Worm (Caenorhabditis elegans) whole organism, mixed stage, embryonic: ENCODE results near the gene K10C2.14.

Source experiments
- M03D4.4 ChIP-seq: sonication (generic microtip); optimal IDR thresholded peaks from 2 replicates; lab custom pipeline; 2017; ENCODE audit warnings: mild to moderate bottlenecking, missing genetic modification characterization, missing compliant biosample characterization
- bed-3 ChIP-seq: fragments of 200-800 bp; sonication (Bioruptor generic); optimal IDR thresholded peaks from 3 replicates; lab custom pipeline; 2018; ENCODE audit warnings: mild to moderate bottlenecking, missing genetic modification characterization, moderate library complexity, missing compliant biosample characterization
- blmp-1 ChIP-seq: fragments of 150-350 bp; optimal IDR thresholded peaks from 2 replicates; lab custom pipeline; 2014; ENCODE audit warnings: missing biosample characterization, missing genetic modification characterization
- ceh-43 ChIP-seq: fragments of 200-800 bp; sonication (Bioruptor generic); optimal IDR thresholded peaks from 2 replicates; lab custom pipeline; 2018; ENCODE audit warnings: mild to moderate bottlenecking, missing genetic modification characterization, moderate library complexity, missing compliant biosample characterization
- ceh-83 ChIP-seq: fragments of 200-800 bp; sonication (Bioruptor generic); optimal IDR thresholded peaks from 2 replicates; lab custom pipeline; 2018; ENCODE audit warnings: mild to moderate bottlenecking, missing genetic modification characterization, missing compliant biosample characterization
- ces-1 ChIP-seq: fragments of 150-350 bp; optimal IDR thresholded peaks from 2 replicates; lab custom pipeline; 2014; ENCODE audit warnings: missing biosample characterization, missing genetic modification reagents, missing genetic modification characterization
- cnd-1 ChIP-seq: fragments of 200-800 bp; sonication (Bioruptor generic); optimal IDR thresholded peaks from 2 replicates; lab custom pipeline; 2018; ENCODE audit warnings: mild to moderate bottlenecking, missing genetic modification characterization, missing compliant biosample characterization
- drap-1 ChIP-seq: fragments of 200-800 bp; sonication (Bioruptor generic); optimal IDR thresholded peaks from 3 replicates; lab custom pipeline; 2018; ENCODE audit warnings: mild to moderate bottlenecking, missing genetic modification characterization, missing compliant biosample characterization
- flh-1 ChIP-seq: fragments of 200-800 bp; sonication (Bioruptor generic); optimal IDR thresholded peaks from 2 replicates; lab custom pipeline; 2018; ENCODE audit warnings: mild to moderate bottlenecking, missing genetic modification characterization, moderate library complexity, missing compliant biosample characterization
- ham-2 ChIP-seq: fragments of 200-800 bp; sonication (Bioruptor generic); optimal IDR thresholded peaks from 2 replicates; lab custom pipeline; 2018; ENCODE audit warnings: mild to moderate bottlenecking, missing genetic modification characterization, missing compliant biosample characterization
- hlh-1 ChIP-seq: fragments of 150-350 bp; optimal IDR thresholded peaks from 2 replicates; lab custom pipeline; 2014; ENCODE audit warnings: missing biosample characterization, missing genetic modification reagents, missing genetic modification characterization
- lin-13 ChIP-seq: fragments of 150-350 bp; optimal IDR thresholded peaks from 2 replicates; lab custom pipeline; 2014; ENCODE audit warnings: missing biosample characterization, missing genetic modification characterization
- lin-32 ChIP-seq: fragments of 200-800 bp; sonication (Bioruptor generic); optimal IDR thresholded peaks from 2 replicates; lab custom pipeline; 2018; ENCODE audit warnings: mild to moderate bottlenecking, missing genetic modification characterization, missing compliant biosample characterization
- lsy-2 ChIP-seq: fragments of 150-350 bp; optimal IDR thresholded peaks from 2 replicates; lab custom pipeline; 2014; ENCODE audit warnings: missing biosample characterization, missing genetic modification characterization
- mab-5 ChIP-seq: fragments of 150-350 bp; optimal IDR thresholded peaks from 2 replicates; lab custom pipeline; 2014; ENCODE audit warnings: missing biosample characterization, missing genetic modification characterization
- mep-1 ChIP-seq: fragments of 150-350 bp; optimal IDR thresholded peaks from 2 replicates; lab custom pipeline; 2017; ENCODE audit warnings: missing biosample characterization, missing genetic modification reagents, missing genetic modification characterization, inconsistent platforms
- mls-2 ChIP-seq: sonication (generic microtip); optimal IDR thresholded peaks from 2 replicates; lab custom pipeline; 2016; ENCODE audit warnings: mild to moderate bottlenecking, missing genetic modification characterization, moderate library complexity, missing compliant biosample characterization
- nhr-2 ChIP-seq: fragments of 150-350 bp; optimal IDR thresholded peaks from 2 replicates; lab custom pipeline; 2014; ENCODE audit warnings: missing biosample characterization, missing genetic modification characterization
- nhr-237 ChIP-seq: fragments of 150-350 bp; optimal IDR thresholded peaks from 2 replicates; lab custom pipeline; 2014; ENCODE audit warnings: missing biosample characterization, missing genetic modification characterization
- nhr-28 ChIP-seq: fragments of 150-350 bp; optimal IDR thresholded peaks from 2 replicates; lab custom pipeline; 2014; ENCODE audit warnings: missing biosample characterization, missing genetic modification characterization
- pha-4 ChIP-seq: fragments of 150-350 bp; optimal IDR thresholded peaks from 2 replicates; lab custom pipeline; 2018; ENCODE audit warnings: missing biosample characterization, missing genetic modification reagents, missing genetic modification characterization
- sem-2 ChIP-seq: fragments of 200-800 bp; sonication (Bioruptor generic); optimal IDR thresholded peaks from 2 replicates; lab custom pipeline; 2018; ENCODE audit warnings: mild to moderate bottlenecking, missing genetic modification characterization, missing compliant biosample characterization
- snpc-4 ChIP-seq: fragments of 150-350 bp; optimal IDR thresholded peaks from 2 replicates; lab custom pipeline; 2014; ENCODE audit warnings: missing biosample characterization, missing genetic modification characterization
- sptf-1 ChIP-seq: sonication (generic microtip); optimal IDR thresholded peaks from 2 replicates; lab custom pipeline; 2017; ENCODE audit warnings: mild to moderate bottlenecking, missing genetic modification characterization, moderate library complexity, missing compliant biosample characterization
- tbx-8 ChIP-seq: fragments of 200-800 bp; sonication (Bioruptor generic); optimal IDR thresholded peaks from 2 replicates; lab custom pipeline; 2018; ENCODE audit warnings: mild to moderate bottlenecking, missing genetic modification characterization, moderate library complexity, missing compliant biosample characterization
- unc-120 ChIP-seq: sonication (generic microtip); optimal IDR thresholded peaks from 2 replicates; lab custom pipeline; 2017; ENCODE audit warnings: missing genetic modification characterization, missing compliant biosample characterization; ENCODE audit not compliant: poor library complexity, severe bottlenecking
- unc-39 ChIP-seq: fragments of 150-350 bp; optimal IDR thresholded peaks from 2 replicates; lab custom pipeline; 2014; ENCODE audit warnings: missing biosample characterization, missing genetic modification characterization
- zip-8 ChIP-seq: fragments of 150-350 bp; optimal IDR thresholded peaks from 2 replicates; lab custom pipeline; 2014; ENCODE audit warnings: missing biosample characterization, missing genetic modification characterization
- ztf-11 ChIP-seq: fragments of 150-350 bp; optimal IDR thresholded peaks from 2 replicates; lab custom pipeline; 2014; ENCODE audit warnings: missing biosample characterization, missing genetic modification characterization

The K10C2.14 gene

ce11 chrX:6440464-6440863 lies at the start of gene K10C2.14:
TSS of gene K10C2.14 (minus strand) at chrX:6440564.
- TF ChIP-seq lin-13 (tag; lab: Kevin White, UChicago) (no peak), ceh-43 (GFP tag; lab: Kevin White, UChicago) (no peak), ceh-83 (no peak), zip-8 (tag; lab: Kevin White, UChicago) (no peak), cnd-1 (no peak), mls-2 (tag; lab: Kevin White, UChicago) (no peak), sem-2 (GFP tag; lab: Kevin White, UChicago) (no peak), mab-5 (tag; lab: Kevin White, UChicago) (no peak), ces-1 (GFP tag; lab: Kevin White, UChicago) (no peak), ham-2 (no peak), blmp-1 (tag; lab: Kevin White, UChicago) (no peak), unc-120 (tag; lab: Kevin White, UChicago) (no peak), lin-32 (GFP tag; lab: Kevin White, UChicago) (no peak), nhr-237 (no peak), nhr-28 (tag; lab: Kevin White, UChicago) (no peak)

- TF ChIP-seq sem-2 (GFP tag; lab: Kevin White, UChicago) (no peak), nhr-2 (tag; lab: Kevin White, UChicago) (no peak), cnd-1 (no peak), mep-1 (tag; lab: Kevin White, UChicago) (no peak), hlh-1 (no peak), mab-5 (tag; lab: Kevin White, UChicago) (no peak), tbx-8 (no peak), ham-2 (no peak), ceh-83 (no peak), lsy-2 (tag; lab: Kevin White, UChicago) (no peak), mls-2 (tag; lab: Kevin White, UChicago) (no peak), bed-3 (no peak)
- TF ChIP-seq, all 35 proteins: peak for 0
These were observed 44.4 kb upstream of the K10C2.14 start, which contains the start of gene gar-1 for ce11 chrX:6484780-6485179. TSS of gene gar-1 (minus strand) at chrX:6484880.

ce11 chrX:6476540-6476939 lies 36.2 kb upstream of the K10C2.14 start, which contains the start of gene C15B12.1:
TSS of gene C15B12.1 (plus strand) at chrX:6476810.
- TF ChIP-seq lin-32 (GFP tag; lab: Kevin White, UChicago) (no peak), mls-2 (tag; lab: Kevin White, UChicago) (no peak), flh-1 (GFP tag; lab: Kevin White, UChicago) (no peak), unc-120 (tag; lab: Kevin White, UChicago) (no peak), bed-3 (no peak), ceh-43 (GFP tag; lab: Kevin White, UChicago) (no peak), lsy-2 (tag; lab: Kevin White, UChicago) (no peak)

ce11 chrX:6473698-6474314 lies 33.4 kb upstream of the K10C2.14 start, which contains the start of the genes C15B12.4 and C15B12.8:
TSS of gene C15B12.4 (minus strand) at chrX:6473748.
TSS of gene C15B12.8 (plus strand) at chrX:6474264.
- TF ChIP-seq M03D4.4 (no peak), ztf-11 (no peak), ces-1 (GFP tag; lab: Kevin White, UChicago) (no peak), blmp-1 (tag; lab: Kevin White, UChicago) (no peak), drap-1 (GFP tag; lab: Kevin White, UChicago) (no peak), snpc-4 (tag; lab: Kevin White, UChicago) (no peak), tbx-8 (no peak), nhr-237 (no peak), mep-1 (tag; lab: Kevin White, UChicago) (no peak), sptf-1 (no peak), flh-1 (GFP tag; lab: Kevin White, UChicago) (no peak), unc-39 (tag; lab: Kevin White, UChicago) (no peak), nhr-28 (tag; lab: Kevin White, UChicago) (no peak), lin-13 (tag; lab: Kevin White, UChicago) (no peak)

- no peak for TF ChIP-seq drap-1 (GFP tag; lab: Kevin White, UChicago)
- no peak for TF ChIP-seq unc-39 (tag; lab: Kevin White, UChicago)
- no peak for TF ChIP-seq blmp-1 (tag; lab: Kevin White, UChicago)
- TF ChIP-seq sptf-1, result no peak
- TF ChIP-seq nhr-237, result no peak
- TF ChIP-seq pha-4 (tag; lab: Kevin White, UChicago), result no peak
These were observed 28.1 kb upstream of the K10C2.14 start, which contains the start of gene C15B12.9 for ce11 chrX:6468499-6468898. TSS of gene C15B12.9 (plus strand) at chrX:6468799.
